Fruit fly (Drosophila melanogaster) whole organism, embryonic: ENCODE measurements around the gene CNMa.

Experiments
- ATbp ChIP-seq: fragments of 200-800 bp; sonication (Bioruptor generic); optimal IDR thresholded peaks from 2 replicates; lab custom pipeline; 2017; ENCODE audit warnings: missing biosample characterization, mild to moderate bottlenecking, missing genetic modification characterization, missing genetic modification reagents
- Bgb ChIP-seq: fragments of 200-800 bp; sonication (Bioruptor generic); IDR thresholded peaks from 2 replicates; pipeline ENCODE4 v1.3.6; 2022; ENCODE audit warnings: missing biosample characterization, missing genetic modification characterization; ENCODE audit not compliant: partially characterized antibody
- CG12299 ChIP-seq: fragments of 200-800 bp; sonication (Bioruptor generic); optimal IDR thresholded peaks from 2 replicates; lab custom pipeline; 2018; ENCODE audit warnings: missing biosample characterization, mild to moderate bottlenecking, missing genetic modification characterization
- CG13775 ChIP-seq: fragments of 200-800 bp; sonication (Bioruptor generic); optimal IDR thresholded peaks from 3 replicates; lab custom pipeline; 2017; ENCODE audit warnings: missing biosample characterization, mild to moderate bottlenecking, missing genetic modification characterization
- CG13894 ChIP-seq: fragments of 200-800 bp; sonication (Bioruptor generic); optimal IDR thresholded peaks from 3 replicates; lab custom pipeline; 2018; ENCODE audit warnings: missing biosample characterization, mild to moderate bottlenecking, missing genetic modification characterization, moderate library complexity
- CG14441 ChIP-seq: fragments of 200-800 bp; sonication (Bioruptor generic); IDR thresholded peaks from 2 replicates; pipeline ENCODE4 v1.3.6; 2022; ENCODE audit warnings: missing biosample characterization, missing genetic modification characterization
- CG15073 ChIP-seq: fragments of 200-800 bp; sonication (Bioruptor generic); optimal IDR thresholded peaks from 2 replicates; lab custom pipeline; 2016; ENCODE audit warnings: missing biosample characterization, missing genetic modification characterization
- CG17568 ChIP-seq: fragments of 200-800 bp; sonication (Bioruptor generic); optimal IDR thresholded peaks from 2 replicates; lab custom pipeline; 2018; ENCODE audit warnings: missing biosample characterization, mild to moderate bottlenecking, missing genetic modification characterization, moderate library complexity
- CG2116 ChIP-seq: fragments of 200-800 bp; sonication (Bioruptor generic); optimal IDR thresholded peaks from 3 replicates; lab custom pipeline; 2018; ENCODE audit warnings: missing biosample characterization, mild to moderate bottlenecking, missing genetic modification characterization
- CG2678 ChIP-seq: fragments of 200-800 bp; sonication (Bioruptor generic); optimal IDR thresholded peaks from 3 replicates; lab custom pipeline; 2019; ENCODE audit warnings: missing biosample characterization, mild to moderate bottlenecking, missing genetic modification characterization, moderate library complexity
- CG32532 ChIP-seq: fragments of 200-800 bp; sonication (Bioruptor generic); IDR thresholded peaks from 2 replicates; pipeline ENCODE4 v1.3.6; 2022; ENCODE audit warnings: missing biosample characterization, missing genetic modification characterization
- CG3281 ChIP-seq: fragments of 200-800 bp; sonication (Bioruptor generic); optimal IDR thresholded peaks from 3 replicates; lab custom pipeline; 2017; ENCODE audit warnings: missing biosample characterization, mild to moderate bottlenecking, missing genetic modification characterization
- CG34376 ChIP-seq: fragments of 200-800 bp; sonication (Bioruptor generic); optimal IDR thresholded peaks from 2 replicates; lab custom pipeline; 2018; ENCODE audit warnings: missing biosample characterization, mild to moderate bottlenecking, missing genetic modification characterization
- CG4282 ChIP-seq: fragments of 200-800 bp; sonication (Bioruptor generic); optimal IDR thresholded peaks from 2 replicates; lab custom pipeline; 2016; ENCODE audit warnings: missing biosample characterization, missing genetic modification characterization
- CG4404 ChIP-seq: fragments of 200-800 bp; sonication (Bioruptor generic); IDR thresholded peaks from 2 replicates; pipeline ENCODE4 v1.3.6; 2022; ENCODE audit warnings: missing biosample characterization, missing genetic modification characterization
- CG5180 ChIP-seq: fragments of 200-800 bp; sonication (Bioruptor generic); optimal IDR thresholded peaks from 3 replicates; lab custom pipeline; 2017; ENCODE audit warnings: missing biosample characterization, missing genetic modification characterization, mild to moderate bottlenecking, moderate library complexity, missing genetic modification reagents
- CG6175 ChIP-seq: fragments of 200-800 bp; sonication (Bioruptor generic); IDR thresholded peaks from 3 replicates; pipeline ENCODE4 v1.3.6; 2022; ENCODE audit warnings: missing biosample characterization, missing genetic modification characterization
- CG6683 ChIP-seq: fragments of 200-800 bp; sonication (Bioruptor generic); optimal IDR thresholded peaks from 2 replicates; lab custom pipeline; 2017; ENCODE audit warnings: missing biosample characterization, mild to moderate bottlenecking, missing genetic modification characterization, missing genetic modification reagents
- CG7745 ChIP-seq: fragments of 200-800 bp; sonication (Bioruptor generic); optimal IDR thresholded peaks from 2 replicates; lab custom pipeline; 2018; ENCODE audit warnings: missing biosample characterization, mild to moderate bottlenecking, missing genetic modification characterization, moderate library complexity
- CG7963 ChIP-seq: fragments of 200-800 bp; sonication (Bioruptor generic); IDR thresholded peaks from 3 replicates; pipeline ENCODE4 v1.3.6; 2022; ENCODE audit warnings: missing biosample characterization, missing genetic modification characterization; ENCODE audit not compliant: partially characterized antibody
- CG8944 ChIP-seq: fragments of 200-800 bp; sonication (Bioruptor generic); optimal IDR thresholded peaks from 3 replicates; lab custom pipeline; 2016; ENCODE audit warnings: missing biosample characterization, missing genetic modification characterization
- Dek ChIP-seq: fragments of 200-800 bp; sonication (Bioruptor generic); optimal IDR thresholded peaks from 3 replicates; lab custom pipeline; 2019; ENCODE audit warnings: missing biosample characterization, mild to moderate bottlenecking, missing genetic modification characterization, moderate library complexity
- H15 ChIP-seq: fragments of 200-800 bp; sonication (Bioruptor generic); IDR thresholded peaks from 3 replicates; pipeline ENCODE4 v1.3.6; 2022; ENCODE audit warnings: missing biosample characterization, missing genetic modification characterization
- Hand ChIP-seq: fragments of 200-800 bp; sonication (Bioruptor generic); optimal IDR thresholded peaks from 2 replicates; lab custom pipeline; 2017; ENCODE audit warnings: mild to moderate bottlenecking, missing biosample characterization, missing genetic modification reagents, missing genetic modification characterization
- HmgZ ChIP-seq: fragments of 200-800 bp; sonication (Bioruptor generic); optimal IDR thresholded peaks from 2 replicates; lab custom pipeline; 2018; ENCODE audit warnings: missing biosample characterization, mild to moderate bottlenecking, missing genetic modification characterization
- Lpt ChIP-seq: fragments of >200 bp; optimal IDR thresholded peaks from 2 replicates; lab custom pipeline; 2018; ENCODE audit warnings: missing biosample characterization, missing genetic modification characterization
- MTF-1 ChIP-seq: fragments of 200-800 bp; sonication (Bioruptor generic); optimal IDR thresholded peaks from 2 replicates; lab custom pipeline; 2018; ENCODE audit warnings: missing biosample characterization, mild to moderate bottlenecking, missing genetic modification characterization, borderline replicate concordance
- Max ChIP-seq: fragments of 200-800 bp; sonication (Bioruptor generic); optimal IDR thresholded peaks from 2 replicates; lab custom pipeline; 2016; ENCODE audit warnings: missing biosample characterization, mild to moderate bottlenecking, missing genetic modification characterization
- Nf-YC ChIP-seq: fragments of 200-800 bp; optimal IDR thresholded peaks from 3 replicates; lab custom pipeline; 2019; ENCODE audit warnings: missing biosample characterization, mild to moderate bottlenecking, missing genetic modification characterization, moderate library complexity
- Scr ChIP-seq: fragments of 200-800 bp; sonication (Bioruptor generic); IDR thresholded peaks from 2 replicates; pipeline ENCODE4 v1.3.6; 2022; ENCODE audit warnings: missing biosample characterization, missing genetic modification characterization; ENCODE audit not compliant: partially characterized antibody
- Ssrp ChIP-seq: fragments of 200-800 bp; sonication (Bioruptor generic); optimal IDR thresholded peaks from 2 replicates; lab custom pipeline; 2018; ENCODE audit warnings: missing biosample characterization, mild to moderate bottlenecking, missing genetic modification characterization, moderate library complexity
- bsh ChIP-seq, 2 experiments: fragments of 200-800 bp; sonication (Bioruptor generic); optimal IDR thresholded peaks; 2 replicates each; lab custom pipeline; 2017 to 2018; ENCODE audit warnings: mild to moderate bottlenecking in 2 of 2, missing biosample characterization in 2 of 2, missing genetic modification characterization in 2 of 2, moderate library complexity in 1 of 2
- cas ChIP-seq: fragments of 200-800 bp; sonication (Bioruptor generic); IDR thresholded peaks from 2 replicates; pipeline ENCODE4 v1.3.6; 2022; ENCODE audit warnings: missing biosample characterization, missing genetic modification characterization
- croc ChIP-seq: fragments of 200-800 bp; sonication (Bioruptor generic); conservative IDR thresholded peaks from 3 replicates; pipeline ENCODE4 v1.3.6; 2022; ENCODE audit warnings: missing biosample characterization, missing genetic modification characterization
- crol ChIP-seq: fragments of 200-800 bp; sonication (Bioruptor generic); IDR thresholded peaks from 2 replicates; pipeline ENCODE4 v1.3.6; 2022; ENCODE audit warnings: missing biosample characterization, missing genetic modification characterization
- dan ChIP-seq: fragments of 200-800 bp; sonication (Bioruptor generic); IDR thresholded peaks from 2 replicates; pipeline ENCODE4 v1.3.6; 2022; ENCODE audit warnings: missing biosample characterization, missing genetic modification characterization
- dati ChIP-seq: fragments of 200-800 bp; sonication (Bioruptor generic); IDR thresholded peaks from 2 replicates; pipeline ENCODE4 v1.3.6; 2022; ENCODE audit warnings: missing biosample characterization, missing genetic modification characterization
- esg ChIP-seq: fragments of 200-800 bp; sonication (Bioruptor generic); conservative IDR thresholded peaks from 2 replicates; pipeline ENCODE4 v1.3.6; 2022; ENCODE audit warnings: missing biosample characterization, missing genetic modification characterization
- gce ChIP-seq: fragments of 200-800 bp; sonication (Bioruptor generic); IDR thresholded peaks from 3 replicates; pipeline ENCODE4 v1.3.6; 2022; ENCODE audit warnings: missing biosample characterization, missing genetic modification characterization
- gfzf ChIP-seq: fragments of 200-800 bp; sonication (Bioruptor generic); optimal IDR thresholded peaks from 2 replicates; lab custom pipeline; 2016; ENCODE audit warnings: missing biosample characterization, mild to moderate bottlenecking, missing genetic modification characterization, moderate library complexity
- hkb ChIP-seq, 2 experiments: fragments of 200-800 bp in 1 of 2; fragments of >200 bp in 1 of 2; sonication (Bioruptor generic) in 1 of 2; IDR thresholded peaks in 1 of 2; optimal IDR thresholded peaks in 1 of 2; 2 replicates each; pipeline versions ENCODE4 v1.3.6 to Lab custom; 2017 to 2022; ENCODE audit warnings: missing biosample characterization in 1 of 2, missing genetic modification characterization in 1 of 2
- ind ChIP-seq: fragments of 200-800 bp; sonication (Bioruptor generic); optimal IDR thresholded peaks from 3 replicates; lab custom pipeline; 2016; ENCODE audit warnings: missing biosample characterization, missing genetic modification characterization
- insv ChIP-seq, 2 experiments: fragments of 200-800 bp; sonication (Bioruptor generic); optimal IDR thresholded peaks; 3 replicates each; lab custom pipeline; 2016 to 2018; ENCODE audit warnings: missing biosample characterization in 2 of 2, missing genetic modification characterization in 2 of 2
- p53 ChIP-seq: fragments of 200-800 bp; sonication (Bioruptor generic); optimal IDR thresholded peaks from 2 replicates; lab custom pipeline; 2016; ENCODE audit warnings: missing biosample characterization, missing genetic modification characterization
- pan ChIP-seq, 4 experiments: fragments of >200 bp in 3 of 4; fragments of 200-800 bp in 1 of 4; sonication (Bioruptor generic) in 1 of 4; optimal IDR thresholded peaks in 3 of 4; IDR thresholded peaks in 1 of 4; 2 replicates each; pipeline versions ENCODE4 v1.3.6 to Lab custom; 2017 to 2022; ENCODE audit warnings: missing biosample characterization in 2 of 4, missing genetic modification characterization in 2 of 4, mixed read lengths in 1 of 4
- pros ChIP-seq: fragments of 200-800 bp; sonication (Bioruptor generic); optimal IDR thresholded peaks from 3 replicates; lab custom pipeline; 2019; ENCODE audit warnings: missing biosample characterization, mild to moderate bottlenecking, missing genetic modification characterization, moderate library complexity
- salm ChIP-seq: fragments of 200-800 bp; sonication (Bioruptor generic); optimal IDR thresholded peaks from 2 replicates; lab custom pipeline; 2018; ENCODE audit warnings: missing biosample characterization, mild to moderate bottlenecking, missing genetic modification characterization
- tap ChIP-seq: fragments of 200-800 bp; optimal IDR thresholded peaks from 3 replicates; lab custom pipeline; 2019; ENCODE audit warnings: missing biosample characterization, mild to moderate bottlenecking, missing genetic modification characterization, moderate library complexity
- zf30C ChIP-seq: fragments of 200-800 bp; sonication (Bioruptor generic); optimal IDR thresholded peaks from 3 replicates; lab custom pipeline; 2018; ENCODE audit warnings: missing biosample characterization, mild to moderate bottlenecking, missing genetic modification characterization

Gene CNMa

DNA sequence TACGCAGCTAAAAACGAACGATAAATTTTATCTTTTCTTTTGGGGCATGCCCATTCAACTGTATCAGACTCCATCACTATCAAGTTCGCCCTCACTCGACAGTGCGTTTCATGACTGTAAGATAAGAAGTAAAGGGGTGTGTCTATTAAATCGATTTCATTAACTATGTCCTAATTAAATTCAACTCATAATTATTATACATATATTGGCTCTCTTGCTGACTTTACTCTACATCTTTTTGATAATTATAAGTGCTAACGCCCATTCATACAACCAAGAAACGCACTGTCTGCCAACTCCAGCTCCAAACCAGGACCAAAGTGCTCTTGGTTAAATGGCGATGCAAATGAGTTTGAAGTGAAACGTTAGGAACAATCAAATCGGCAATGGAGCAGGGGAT is 13.4 kb upstream of the CNMa start (continued):
- TF ChIP-seq gfzf: no peak
- TF ChIP-seq Ssrp: no peak
- no peak for TF ChIP-seq ATbp (GFP tag; lab: Kevin White, UChicago)
- no peak for TF ChIP-seq CG7963
- peak; percentile 65 for TF ChIP-seq tap (tag; lab: Kevin White, UChicago)
- TF ChIP-seq CG4282 (GFP tag; lab: Kevin White, UChicago): no peak
- no peak for TF ChIP-seq hkb (optimal IDR thresholded peaks at IDR 0.05; lab: Kevin White, UChicago)
- TF ChIP-seq hkb (GFP tag; IDR thresholded peaks at IDR 0.05; lab: Robert Waterston, UW): peak; percentile 47
- TF ChIP-seq Bgb (GFP tag; lab: Robert Waterston, UW): no peak
- no peak for TF ChIP-seq CG13894 (tag; lab: Kevin White, UChicago)
- no peak for TF ChIP-seq Nf-YC (tag; lab: Kevin White, UChicago)
- TF ChIP-seq croc (GFP tag; lab: Robert Waterston, UW): no peak
- TF ChIP-seq zf30C (GFP tag; lab: Kevin White, UChicago): no peak
- TF ChIP-seq CG12299: no peak
- no peak for TF ChIP-seq ind (GFP tag; lab: Kevin White, UChicago)
- TF ChIP-seq dan (GFP tag; lab: Robert Waterston, UW): no peak
- TF ChIP-seq CG6683 (GFP tag; lab: Kevin White, UChicago): peak; percentile 31
- TF ChIP-seq insv (GFP tag; optimal IDR thresholded peaks at IDR 0.05; lab: Kevin White, UChicago): no peak
- TF ChIP-seq CG5180: no peak
- no peak for TF ChIP-seq CG34376 (GFP tag; lab: Kevin White, UChicago)
- TF ChIP-seq pan (optimal IDR thresholded peaks at IDR 0.05; lab: Kevin White, UChicago): no peak
- peak in 1 of 2 experiments; percentile 61 for TF ChIP-seq pan (GFP tag; optimal IDR thresholded peaks at IDR 0.05 in 1 of 2, IDR thresholded peaks at IDR 0.05 in 1 of 2)
- no peak for TF ChIP-seq Lpt (GFP tag; lab: Kevin White, UChicago)
- TF ChIP-seq Hand (GFP tag; lab: Kevin White, UChicago): no peak
- no peak for TF ChIP-seq Scr
- no peak for TF ChIP-seq HmgZ
- no peak for TF ChIP-seq CG13775 (GFP tag; lab: Kevin White, UChicago)
- TF ChIP-seq CG2678 (tag; lab: Kevin White, UChicago): no peak
- TF ChIP-seq CG3281 (GFP tag; lab: Kevin White, UChicago): no peak
- no peak for TF ChIP-seq Max (GFP tag; lab: Kevin White, UChicago)
- no peak for TF ChIP-seq CG7745 (tag; lab: Kevin White, UChicago)
- no peak for TF ChIP-seq Dek
- no peak for TF ChIP-seq H15 (GFP tag; lab: Robert Waterston, UW)
- no peak for TF ChIP-seq dati (GFP tag; lab: Robert Waterston, UW)
- no peak for TF ChIP-seq p53 (GFP tag; lab: Kevin White, UChicago)
- TF ChIP-seq CG4404 (GFP tag; lab: Robert Waterston, UW): no peak
- TF ChIP-seq CG17568: no peak
- no peak for TF ChIP-seq crol
- no peak for TF ChIP-seq CG2116
- TF ChIP-seq bsh (GFP tag; optimal IDR thresholded peaks at IDR 0.05; lab: Kevin White, UChicago): no peak
- TF ChIP-seq salm (tag; lab: Kevin White, UChicago): no peak
- TF ChIP-seq CG32532 (GFP tag; lab: Robert Waterston, UW): peak; percentile 77
- no peak for TF ChIP-seq esg (GFP tag; lab: Robert Waterston, UW)
- TF ChIP-seq CG15073 (GFP tag; lab: Kevin White, UChicago): no peak
- TF ChIP-seq CG6175: no peak
- no peak for TF ChIP-seq CG8944 (GFP tag; lab: Kevin White, UChicago)
- 0 out of 2 replicates have a peak, but pooled peaks have one; percentile 36 for TF ChIP-seq CG14441 (GFP tag; lab: Robert Waterston, UW)
- no peak for TF ChIP-seq MTF-1 (GFP tag; lab: Kevin White, UChicago)
- TF ChIP-seq gce: no peak
- TF ChIP-seq pros (GFP tag; lab: Kevin White, UChicago): no peak
- TF ChIP-seq cas (GFP tag; lab: Robert Waterston, UW): no peak
